Worm (Caenorhabditis elegans) whole organism, mixed stage, embryonic: ENCODE measurements around the gene nhr-146.

Experiments used
- M03D4.4 ChIP-seq: sonication (generic microtip); optimal IDR thresholded peaks from 2 replicates; lab custom pipeline; 2017; ENCODE audit warnings: mild to moderate bottlenecking, missing genetic modification characterization, missing compliant biosample characterization
- bed-3 ChIP-seq: fragments of 200-800 bp; sonication (Bioruptor generic); optimal IDR thresholded peaks from 3 replicates; lab custom pipeline; 2018; ENCODE audit warnings: mild to moderate bottlenecking, missing genetic modification characterization, moderate library complexity, missing compliant biosample characterization
- blmp-1 ChIP-seq: fragments of 150-350 bp; optimal IDR thresholded peaks from 2 replicates; lab custom pipeline; 2014; ENCODE audit warnings: missing biosample characterization, missing genetic modification characterization
- ceh-39 ChIP-seq: fragments of 150-350 bp; optimal IDR thresholded peaks from 2 replicates; lab custom pipeline; 2014; ENCODE audit warnings: missing biosample characterization, missing genetic modification characterization
- ceh-43 ChIP-seq: fragments of 200-800 bp; sonication (Bioruptor generic); optimal IDR thresholded peaks from 2 replicates; lab custom pipeline; 2018; ENCODE audit warnings: mild to moderate bottlenecking, missing genetic modification characterization, moderate library complexity, missing compliant biosample characterization
- ceh-83 ChIP-seq: fragments of 200-800 bp; sonication (Bioruptor generic); optimal IDR thresholded peaks from 2 replicates; lab custom pipeline; 2018; ENCODE audit warnings: mild to moderate bottlenecking, missing genetic modification characterization, missing compliant biosample characterization
- ces-1 ChIP-seq: fragments of 150-350 bp; optimal IDR thresholded peaks from 2 replicates; lab custom pipeline; 2014; ENCODE audit warnings: missing biosample characterization, missing genetic modification reagents, missing genetic modification characterization
- cnd-1 ChIP-seq: fragments of 200-800 bp; sonication (Bioruptor generic); optimal IDR thresholded peaks from 2 replicates; lab custom pipeline; 2018; ENCODE audit warnings: mild to moderate bottlenecking, missing genetic modification characterization, missing compliant biosample characterization
- drap-1 ChIP-seq: fragments of 200-800 bp; sonication (Bioruptor generic); optimal IDR thresholded peaks from 3 replicates; lab custom pipeline; 2018; ENCODE audit warnings: mild to moderate bottlenecking, missing genetic modification characterization, missing compliant biosample characterization
- elt-1 ChIP-seq: sonication (generic microtip); optimal IDR thresholded peaks from 2 replicates; lab custom pipeline; 2017; ENCODE audit warnings: missing genetic modification characterization, mild to moderate bottlenecking, missing compliant biosample characterization, antibody characterized with exemption, moderate library complexity, borderline replicate concordance; ENCODE audit not compliant: insufficient read depth
- elt-3 ChIP-seq: fragments of 150-350 bp; optimal IDR thresholded peaks from 2 replicates; lab custom pipeline; 2014; ENCODE audit warnings: missing biosample characterization, missing genetic modification characterization
- flh-1 ChIP-seq: fragments of 200-800 bp; sonication (Bioruptor generic); optimal IDR thresholded peaks from 2 replicates; lab custom pipeline; 2018; ENCODE audit warnings: mild to moderate bottlenecking, missing genetic modification characterization, moderate library complexity, missing compliant biosample characterization
- ham-2 ChIP-seq: fragments of 200-800 bp; sonication (Bioruptor generic); optimal IDR thresholded peaks from 2 replicates; lab custom pipeline; 2018; ENCODE audit warnings: mild to moderate bottlenecking, missing genetic modification characterization, missing compliant biosample characterization
- hlh-1 ChIP-seq: fragments of 150-350 bp; optimal IDR thresholded peaks from 2 replicates; lab custom pipeline; 2014; ENCODE audit warnings: missing biosample characterization, missing genetic modification reagents, missing genetic modification characterization
- lin-13 ChIP-seq: fragments of 150-350 bp; optimal IDR thresholded peaks from 2 replicates; lab custom pipeline; 2014; ENCODE audit warnings: missing biosample characterization, missing genetic modification characterization
- lsy-2 ChIP-seq: fragments of 150-350 bp; optimal IDR thresholded peaks from 2 replicates; lab custom pipeline; 2014; ENCODE audit warnings: missing biosample characterization, missing genetic modification characterization
- mab-5 ChIP-seq: fragments of 150-350 bp; optimal IDR thresholded peaks from 2 replicates; lab custom pipeline; 2014; ENCODE audit warnings: missing biosample characterization, missing genetic modification characterization
- mls-2 ChIP-seq: sonication (generic microtip); optimal IDR thresholded peaks from 2 replicates; lab custom pipeline; 2016; ENCODE audit warnings: mild to moderate bottlenecking, missing genetic modification characterization, moderate library complexity, missing compliant biosample characterization
- nhr-237 ChIP-seq: fragments of 150-350 bp; optimal IDR thresholded peaks from 2 replicates; lab custom pipeline; 2014; ENCODE audit warnings: missing biosample characterization, missing genetic modification characterization
- nhr-28 ChIP-seq: fragments of 150-350 bp; optimal IDR thresholded peaks from 2 replicates; lab custom pipeline; 2014; ENCODE audit warnings: missing biosample characterization, missing genetic modification characterization
- sem-2 ChIP-seq: fragments of 200-800 bp; sonication (Bioruptor generic); optimal IDR thresholded peaks from 2 replicates; lab custom pipeline; 2018; ENCODE audit warnings: mild to moderate bottlenecking, missing genetic modification characterization, missing compliant biosample characterization
- snpc-4 ChIP-seq: fragments of 150-350 bp; optimal IDR thresholded peaks from 2 replicates; lab custom pipeline; 2014; ENCODE audit warnings: missing biosample characterization, missing genetic modification characterization
- sptf-1 ChIP-seq: sonication (generic microtip); optimal IDR thresholded peaks from 2 replicates; lab custom pipeline; 2017; ENCODE audit warnings: mild to moderate bottlenecking, missing genetic modification characterization, moderate library complexity, missing compliant biosample characterization
- tbx-8 ChIP-seq: fragments of 200-800 bp; sonication (Bioruptor generic); optimal IDR thresholded peaks from 2 replicates; lab custom pipeline; 2018; ENCODE audit warnings: mild to moderate bottlenecking, missing genetic modification characterization, moderate library complexity, missing compliant biosample characterization
- unc-120 ChIP-seq: sonication (generic microtip); optimal IDR thresholded peaks from 2 replicates; lab custom pipeline; 2017; ENCODE audit warnings: missing genetic modification characterization, missing compliant biosample characterization; ENCODE audit not compliant: poor library complexity, severe bottlenecking
- unc-62 ChIP-seq: fragments of 150-350 bp; optimal IDR thresholded peaks from 2 replicates; lab custom pipeline; 2014; ENCODE audit warnings: missing biosample characterization, missing genetic modification reagents, missing genetic modification characterization
- zip-8 ChIP-seq: fragments of 150-350 bp; optimal IDR thresholded peaks from 2 replicates; lab custom pipeline; 2014; ENCODE audit warnings: missing biosample characterization, missing genetic modification characterization
- ztf-11 ChIP-seq: fragments of 150-350 bp; optimal IDR thresholded peaks from 2 replicates; lab custom pipeline; 2014; ENCODE audit warnings: missing biosample characterization, missing genetic modification characterization

The nhr-146 gene

ce11 chrIV:1619519-1620311 lies 6.9 kb upstream of the nhr-146 start, which contains the start of gene nhr-92:
Gene nhr-92 (plus strand): TSS chrIV:1620094.
- TF ChIP-seq lsy-2 (tag; lab: Kevin White, UChicago) (no peak), sem-2 (GFP tag; lab: Kevin White, UChicago) (no peak), bed-3 (GFP tag; lab: Kevin White, UChicago) (no peak), M03D4.4 (tag; lab: Kevin White, UChicago) (no peak), ceh-83 (GFP tag; lab: Kevin White, UChicago) (no peak), unc-120 (tag; lab: Kevin White, UChicago) (no peak)

DNA sequence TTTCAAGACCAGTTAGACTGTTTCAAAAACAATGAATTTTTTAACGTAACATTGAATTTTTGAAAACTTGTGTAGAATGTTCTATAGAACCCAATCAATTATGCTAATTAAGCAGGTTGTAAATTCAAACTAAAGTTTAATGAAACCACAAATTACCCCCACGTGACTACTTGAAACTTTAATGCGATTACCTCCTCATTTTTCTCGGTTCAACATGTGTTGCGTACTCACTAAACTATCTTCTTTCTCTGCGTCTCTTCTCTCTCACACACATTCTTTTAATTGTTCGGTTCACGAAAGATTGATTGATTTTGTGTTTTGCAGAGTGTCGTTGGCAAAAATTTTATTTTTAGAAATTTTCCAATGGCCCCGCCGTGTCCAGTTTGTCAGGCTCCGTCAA lies 2.9 kb upstream of the nhr-146 start, which contains the start of gene nhr-87:
Gene nhr-87, plus strand, starts transcription at position 318 of the 400 bp plus-strand sequence.
- TF ChIP-seq ces-1 (GFP tag; lab: Kevin White, UChicago) (peak; percentile 47), elt-1 (no peak), ham-2 (GFP tag; lab: Kevin White, UChicago) (no peak), hlh-1 (peak; percentile 22), zip-8 (no peak), cnd-1 (tag; lab: Kevin White, UChicago) (no peak)
- TF ChIP-seq, all 35 proteins: peak for 2

DNA sequence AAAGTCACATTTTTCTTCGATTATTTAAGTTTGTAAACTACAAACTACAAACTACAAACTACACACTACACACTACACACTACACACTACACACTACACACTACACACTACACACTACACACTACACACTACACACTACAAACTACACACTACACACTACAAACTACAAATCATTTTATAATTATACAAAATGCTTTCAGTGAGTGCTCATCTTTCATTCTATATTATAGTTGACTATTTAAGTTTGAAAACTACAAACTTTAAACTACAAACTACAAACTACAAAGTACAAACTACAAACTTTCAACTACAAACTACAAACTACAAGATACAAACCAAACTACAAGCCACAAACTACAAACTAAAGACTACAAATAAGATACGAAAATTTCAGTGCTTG lies 2.2 kb upstream of the nhr-146 start:
- no peak for TF ChIP-seq drap-1 (GFP tag; lab: Kevin White, UChicago)
- no peak for TF ChIP-seq ztf-11 (tag; lab: Kevin White, UChicago)
- TF ChIP-seq unc-62 (GFP tag; lab: Kevin White, UChicago), result no peak
- TF ChIP-seq zip-8, result no peak
- TF ChIP-seq sem-2 (GFP tag; lab: Kevin White, UChicago), result no peak
- TF ChIP-seq hlh-1, result no peak
- no peak for TF ChIP-seq unc-120 (tag; lab: Kevin White, UChicago)
- no peak for TF ChIP-seq flh-1 (GFP tag; lab: Kevin White, UChicago)
- TF ChIP-seq snpc-4, result no peak
- TF ChIP-seq lsy-2 (tag; lab: Kevin White, UChicago), result no peak
- TF ChIP-seq nhr-237 (tag; lab: Kevin White, UChicago), result no peak
- TF ChIP-seq mls-2 (tag; lab: Kevin White, UChicago), result no peak
- TF ChIP-seq lin-13, result no peak
- no peak for TF ChIP-seq ceh-39 (tag; lab: Kevin White, UChicago)
- TF ChIP-seq tbx-8 (GFP tag; lab: Kevin White, UChicago), result no peak
- no peak for TF ChIP-seq elt-3
- no peak for TF ChIP-seq sptf-1
- TF ChIP-seq mab-5 (tag; lab: Kevin White, UChicago), result no peak
- no peak for TF ChIP-seq ceh-83 (GFP tag; lab: Kevin White, UChicago)
- no peak for TF ChIP-seq ham-2 (GFP tag; lab: Kevin White, UChicago)

DNA sequence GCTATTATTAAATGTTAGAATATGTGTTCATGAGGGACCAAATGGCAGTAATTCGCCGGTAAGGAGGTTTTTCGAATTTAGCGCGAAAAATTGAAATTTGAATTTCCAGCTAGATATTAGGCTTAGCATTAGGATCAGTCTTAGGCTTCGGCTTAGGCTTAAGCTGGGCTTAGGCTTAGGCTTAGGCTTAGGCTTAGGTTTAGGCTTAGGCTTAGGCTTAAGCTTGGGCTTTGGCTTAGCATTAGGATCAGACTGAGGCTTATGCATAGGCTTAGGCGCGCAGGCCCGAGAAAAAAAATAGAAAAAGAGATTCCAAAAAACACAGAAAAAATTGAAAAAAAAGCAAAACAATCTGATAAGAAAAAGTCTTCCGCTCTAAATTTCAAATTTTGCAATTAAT lies 1.7 kb downstream of the nhr-146 start:
- TF ChIP-seq lsy-2 (tag; lab: Kevin White, UChicago), result no peak
- TF ChIP-seq nhr-28 (tag; lab: Kevin White, UChicago), result no peak
- no peak for TF ChIP-seq ceh-43
- no peak for TF ChIP-seq drap-1 (GFP tag; lab: Kevin White, UChicago)
- no peak for TF ChIP-seq M03D4.4 (tag; lab: Kevin White, UChicago)
- no peak for TF ChIP-seq sem-2 (GFP tag; lab: Kevin White, UChicago)
- TF ChIP-seq, all 35 proteins: peak for 0

DNA sequence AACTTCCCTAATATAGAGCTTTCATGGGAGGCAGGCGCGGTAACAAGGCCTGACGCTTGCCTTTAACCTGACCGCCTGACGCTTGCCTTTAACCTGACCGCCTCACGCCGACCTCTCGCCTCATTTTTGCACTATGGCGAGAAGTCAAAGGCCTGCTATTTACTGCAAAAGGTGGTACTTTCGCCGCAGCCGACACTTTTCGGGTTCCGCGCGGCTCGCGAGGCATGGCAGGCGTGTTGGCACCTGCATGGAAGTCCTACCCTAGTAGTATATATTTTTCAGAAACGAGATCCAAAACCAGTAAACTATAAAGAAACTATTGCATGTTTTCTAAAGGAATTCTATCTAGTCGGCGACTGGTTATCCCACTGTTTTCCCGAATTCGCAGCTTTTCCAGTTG lies 2.1 kb downstream of the nhr-146 start:
- TF ChIP-seq ztf-11 (tag; lab: Kevin White, UChicago) (no peak), ceh-43 (no peak), ceh-39 (tag; lab: Kevin White, UChicago) (no peak)

DNA sequence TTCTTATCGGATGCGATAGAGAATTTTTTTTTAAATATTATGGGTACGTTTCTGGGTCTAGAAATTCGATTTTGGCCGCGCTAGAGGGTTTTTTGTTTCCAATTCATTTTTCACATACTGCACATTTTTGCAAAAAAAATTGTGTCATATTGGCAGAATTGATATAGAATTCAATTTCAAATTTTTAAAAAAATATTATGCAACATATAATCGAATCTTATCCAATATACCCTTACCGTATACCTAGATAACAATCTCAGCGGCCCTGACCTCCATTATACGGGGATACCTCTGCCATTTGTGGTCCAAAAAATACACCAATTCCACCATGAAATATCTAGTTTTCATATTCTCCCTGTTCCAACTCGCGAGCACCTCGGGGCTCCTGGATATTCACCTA lies 5.0 kb downstream of the nhr-146 start, which contains the start of gene cpg-24:
Gene cpg-24, plus strand, starts transcription at position 301 of the 400 bp plus-strand sequence.
- TF ChIP-seq ztf-11 (tag; lab: Kevin White, UChicago) (no peak), tbx-8 (GFP tag; lab: Kevin White, UChicago) (no peak), lsy-2 (tag; lab: Kevin White, UChicago) (peak; percentile 9), blmp-1 (no peak), elt-1 (peak; percentile 4), bed-3 (GFP tag; lab: Kevin White, UChicago) (no peak)
